Fruit fly (Drosophila melanogaster) whole organism, embryonic: ENCODE results near the gene NKCC.

Source experiments
- CG10267 ChIP-seq: fragments of 200-800 bp; sonication (Bioruptor generic); optimal IDR thresholded peaks from 2 replicates; lab custom pipeline; 2018; ENCODE audit warnings: missing biosample characterization, mild to moderate bottlenecking, missing genetic modification characterization, moderate library complexity
- CG14667 ChIP-seq: fragments of 200-800 bp; sonication (Bioruptor generic); IDR thresholded peaks from 2 replicates; pipeline ENCODE4 v1.3.6; 2022; ENCODE audit warnings: missing biosample characterization, missing genetic modification characterization
- CG4424 ChIP-seq: fragments of 200-800 bp; sonication (Bioruptor generic); optimal IDR thresholded peaks from 3 replicates; lab custom pipeline; 2016; ENCODE audit warnings: missing biosample characterization, missing genetic modification characterization
- CG6683 ChIP-seq: fragments of 200-800 bp; sonication (Bioruptor generic); optimal IDR thresholded peaks from 2 replicates; lab custom pipeline; 2017; ENCODE audit warnings: missing biosample characterization, mild to moderate bottlenecking, missing genetic modification characterization, missing genetic modification reagents
- vfl ChIP-seq: fragments of 200-800 bp; sonication (Bioruptor generic); optimal IDR thresholded peaks from 2 replicates; lab custom pipeline; 2016; ENCODE audit warnings: missing biosample characterization, missing genetic modification characterization

- TF ChIP-seq CG4424 (GFP tag; lab: Kevin White, UChicago) (no peak), CG10267 (peak; percentile 48), vfl (GFP tag; lab: Kevin White, UChicago) (no peak), CG14667 (GFP tag; lab: Robert Waterston, UW) (no peak), CG6683 (GFP tag; lab: Kevin White, UChicago) (no peak)
These were observed 14.1 kb upstream of the NKCC start for dm6 chr3R:5516582-5517001.
